Fruit fly (Drosophila melanogaster): Measurements from ENCODE around the gene CG8907.

CG8907 gene

DNA sequence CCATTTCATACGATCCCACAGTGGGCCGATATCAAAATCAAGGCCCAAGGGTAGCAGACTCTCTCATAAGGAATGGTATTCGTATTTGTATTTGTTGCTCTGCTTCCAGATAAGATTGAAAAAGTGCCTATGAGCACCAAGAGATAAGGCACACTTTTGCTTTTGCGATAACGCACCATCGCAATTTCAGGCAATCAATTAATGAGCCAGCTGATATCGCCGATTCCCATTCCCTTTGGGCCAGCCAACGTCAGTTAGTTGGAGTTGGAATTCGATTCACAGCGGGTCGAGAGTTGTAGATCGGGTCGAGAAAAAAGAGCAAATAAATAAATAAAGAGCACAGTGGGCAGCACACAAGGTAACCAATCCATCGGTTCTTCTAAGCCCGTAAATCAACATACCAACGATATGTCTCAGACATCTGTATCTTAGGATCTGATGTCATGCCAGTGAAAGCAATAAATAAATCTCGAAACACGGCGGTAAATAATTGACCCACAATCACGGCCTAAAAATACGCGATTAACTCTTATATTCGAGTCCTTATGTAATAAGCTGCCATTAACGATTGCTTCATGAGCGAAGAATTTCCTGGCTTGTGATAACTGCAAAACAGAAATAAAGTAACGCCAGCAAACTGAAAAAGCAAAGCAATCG lies at the start of gene CG8907:
Gene CG8907, plus strand, starts transcription at position 252 of the 657 bp plus-strand sequence.
- no peak for TF ChIP-seq CG17801 (GFP tag; optimal IDR thresholded peaks at IDR 0.05; ENCODE audit: partially characterized antibody)

DNA sequence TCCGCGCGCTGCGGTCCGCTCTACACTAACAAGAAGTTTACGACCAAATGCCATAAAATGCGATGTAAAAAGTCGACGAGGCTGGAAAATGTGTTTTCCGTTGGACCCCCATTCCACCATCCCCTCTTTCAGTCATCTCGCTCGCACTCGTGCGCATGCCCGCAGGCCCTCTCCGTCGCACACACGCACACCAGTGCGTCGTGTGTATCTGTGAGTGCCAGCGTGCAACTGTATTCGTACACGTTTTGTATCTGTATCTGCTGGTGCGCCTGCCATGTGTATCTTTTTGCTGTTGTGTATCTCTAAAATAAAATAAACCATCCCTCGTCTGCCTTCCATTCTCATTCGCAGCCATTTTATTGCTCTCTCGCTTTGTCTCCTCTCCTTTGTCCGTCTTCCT lies 47.9 kb upstream of the CG8907 start:
- TF ChIP-seq CG17801 (GFP tag; optimal IDR thresholded peaks at IDR 0.05; ENCODE audit: partially characterized antibody), result no peak

DNA sequence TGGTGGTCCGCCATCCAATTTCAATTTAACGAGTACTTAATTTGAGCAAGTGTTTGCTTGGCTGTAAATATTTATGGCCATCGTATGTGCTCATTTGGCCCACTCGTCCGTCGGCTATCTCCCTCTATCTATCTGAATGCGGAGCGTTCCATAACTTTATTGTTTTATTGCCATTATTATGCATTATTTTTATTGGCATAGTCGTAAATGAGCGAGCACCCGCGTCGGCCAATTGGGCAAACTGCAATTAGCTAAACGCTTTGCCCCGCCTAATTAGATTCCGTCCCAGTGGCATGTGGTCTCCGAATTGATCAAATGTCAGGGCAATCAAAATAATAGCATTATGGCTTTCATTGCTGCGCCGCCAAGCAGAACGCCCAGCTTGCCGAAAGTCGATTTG lies 45.8 kb upstream of the CG8907 start:
- TF ChIP-seq CG17801 (GFP tag; optimal IDR thresholded peaks at IDR 0.05; ENCODE audit: partially characterized antibody), result no peak

DNA sequence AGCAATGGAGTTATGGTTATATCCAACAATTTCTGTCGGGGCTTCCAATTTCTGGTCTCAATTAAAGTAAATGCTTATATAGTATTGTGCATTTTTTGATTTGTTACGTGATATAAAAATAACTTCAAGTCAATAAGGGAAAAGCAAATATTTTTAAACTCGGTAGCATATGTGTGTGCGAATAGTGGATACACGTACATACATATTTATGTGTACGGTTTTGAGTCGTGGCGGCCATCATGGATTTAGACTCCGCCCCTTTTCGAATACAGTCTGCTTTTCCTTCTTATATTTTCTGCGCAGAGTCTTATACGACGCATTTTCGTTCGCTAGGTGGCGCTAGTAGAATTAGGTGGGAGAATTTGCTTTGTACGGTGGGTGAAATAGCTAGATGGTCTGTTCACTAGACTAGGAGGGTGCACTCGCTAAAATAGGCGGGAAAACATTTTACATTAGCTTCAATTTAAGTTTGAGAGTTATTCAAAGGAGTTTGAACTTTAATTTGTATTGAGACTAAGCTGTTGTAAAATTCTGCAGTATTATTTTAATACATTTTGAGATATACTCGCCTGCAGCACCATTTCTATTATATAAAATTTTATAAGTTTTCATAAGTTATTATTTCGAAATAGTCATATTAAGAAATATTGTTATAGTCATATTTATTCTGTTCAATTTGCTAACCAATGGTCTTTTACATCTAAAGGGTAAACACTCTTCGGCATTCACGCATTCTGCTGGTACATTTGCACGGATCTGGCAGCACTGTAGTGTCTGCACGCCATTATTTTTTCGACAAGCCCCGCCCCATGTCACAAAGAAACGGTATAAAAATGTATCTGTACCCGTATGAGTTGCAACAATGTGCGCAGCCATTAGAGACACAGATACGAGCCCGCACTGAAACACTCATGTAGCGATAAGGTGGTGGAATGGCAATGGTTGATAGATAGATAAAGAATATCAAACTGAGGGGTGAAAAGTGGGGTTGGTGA lies 38.4 kb upstream of the CG8907 start:
- no peak for TF ChIP-seq CG17801 (GFP tag; optimal IDR thresholded peaks at IDR 0.05; ENCODE audit: partially characterized antibody)

DNA sequence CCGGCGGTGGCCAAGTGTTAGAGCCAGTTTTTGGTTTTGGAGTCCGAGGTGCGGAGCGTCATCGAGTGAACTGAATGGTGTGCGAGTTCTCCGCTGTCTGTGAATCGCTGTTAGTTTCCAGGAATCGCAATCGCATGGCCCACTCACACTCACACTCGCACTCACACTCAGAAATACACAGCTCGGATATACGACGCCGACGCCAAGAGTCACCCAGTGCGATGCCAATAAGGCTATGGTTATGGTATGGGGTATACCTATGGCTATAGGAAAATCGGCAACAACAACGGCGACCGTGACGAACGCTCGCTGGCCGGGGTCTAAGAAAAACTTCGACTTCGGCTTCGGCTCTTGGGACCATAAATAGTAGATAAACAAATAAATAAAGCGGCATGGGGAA lies 35.9 kb upstream of the CG8907 start, which contains the start of gene Abd-B:
Gene Abd-B, minus strand, starts transcription at position 101 of the 400 bp plus-strand sequence.
- TF ChIP-seq CG17801 (GFP tag; optimal IDR thresholded peaks at IDR 0.05; ENCODE audit: partially characterized antibody), result no peak

DNA sequence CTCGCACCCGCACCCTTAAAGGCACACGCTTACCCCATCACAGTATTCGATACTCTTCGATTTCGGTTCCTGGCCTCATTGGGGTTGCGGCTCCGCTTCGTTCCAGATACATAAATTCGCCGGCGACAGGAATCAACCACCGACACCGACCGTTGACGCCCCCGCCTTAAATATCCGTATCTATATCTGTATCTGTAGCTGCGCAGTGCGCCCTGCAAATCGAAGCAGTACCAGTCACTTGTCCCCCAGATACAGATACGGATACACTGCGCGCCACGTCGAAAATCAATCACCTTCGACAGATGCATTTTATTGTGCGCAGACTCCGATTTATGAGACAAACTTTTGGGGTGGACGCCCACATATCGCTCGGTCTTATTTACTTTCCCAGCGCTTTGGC lies 35.5 kb upstream of the CG8907 start:
- TF ChIP-seq CG17801 (GFP tag; optimal IDR thresholded peaks at IDR 0.05; ENCODE audit: partially characterized antibody), result no peak

DNA sequence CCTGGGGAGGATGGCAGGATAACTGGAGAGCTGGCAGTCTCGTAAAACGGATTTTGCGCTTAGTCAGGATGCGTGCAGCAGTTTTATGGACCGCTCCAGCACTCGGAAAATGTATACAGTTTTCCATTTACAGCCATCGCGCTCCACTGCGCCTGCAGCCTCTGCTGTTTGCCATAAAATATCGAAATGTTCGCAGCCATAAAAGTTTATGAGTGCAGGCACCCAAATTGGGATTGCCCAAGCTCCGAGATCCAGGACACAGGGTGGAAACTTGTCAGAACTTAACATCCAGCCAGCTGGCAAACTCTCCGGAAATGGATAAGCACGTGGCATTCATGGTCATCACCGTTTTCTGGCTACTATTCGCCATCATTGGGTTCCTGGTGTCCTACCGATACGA lies 33.2 kb upstream of the CG8907 start, which contains the start of gene VhaM9.7-d:
Gene VhaM9.7-d, plus strand, starts transcription at position 301 of the 400 bp plus-strand sequence.
- TF ChIP-seq CG17801 (GFP tag; optimal IDR thresholded peaks at IDR 0.05; ENCODE audit: partially characterized antibody), result no peak

DNA sequence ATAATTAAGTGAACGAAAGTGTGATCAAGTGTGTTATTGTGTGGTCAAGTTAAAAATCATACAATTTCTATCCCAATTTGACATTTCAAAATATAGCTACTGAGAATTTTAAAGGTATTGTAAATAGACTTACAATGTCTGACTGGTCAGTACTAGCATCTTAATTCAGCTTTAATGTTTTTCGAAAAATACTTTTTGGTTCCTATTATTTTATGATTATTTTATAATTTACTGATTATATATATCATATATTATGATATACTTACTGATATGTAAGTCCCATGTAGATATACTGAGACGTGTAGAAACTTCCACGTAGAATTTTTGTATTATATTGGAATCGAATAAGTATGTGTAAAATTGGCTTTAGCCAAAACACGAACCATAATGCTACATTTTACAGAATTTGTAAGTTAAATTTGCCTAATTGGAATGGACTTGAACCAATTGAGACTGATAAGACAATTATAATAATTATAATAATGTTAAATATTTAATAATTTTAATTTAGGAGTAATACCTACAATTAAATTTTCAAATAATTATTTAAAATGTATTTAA lies 30.2 kb upstream of the CG8907 start, which contains the start of gene Actn3:
Gene Actn3, minus strand, starts transcription at position 51 of the 561 bp plus-strand sequence.
- no peak for TF ChIP-seq CG17801 (GFP tag; optimal IDR thresholded peaks at IDR 0.05; ENCODE audit: partially characterized antibody)

DNA sequence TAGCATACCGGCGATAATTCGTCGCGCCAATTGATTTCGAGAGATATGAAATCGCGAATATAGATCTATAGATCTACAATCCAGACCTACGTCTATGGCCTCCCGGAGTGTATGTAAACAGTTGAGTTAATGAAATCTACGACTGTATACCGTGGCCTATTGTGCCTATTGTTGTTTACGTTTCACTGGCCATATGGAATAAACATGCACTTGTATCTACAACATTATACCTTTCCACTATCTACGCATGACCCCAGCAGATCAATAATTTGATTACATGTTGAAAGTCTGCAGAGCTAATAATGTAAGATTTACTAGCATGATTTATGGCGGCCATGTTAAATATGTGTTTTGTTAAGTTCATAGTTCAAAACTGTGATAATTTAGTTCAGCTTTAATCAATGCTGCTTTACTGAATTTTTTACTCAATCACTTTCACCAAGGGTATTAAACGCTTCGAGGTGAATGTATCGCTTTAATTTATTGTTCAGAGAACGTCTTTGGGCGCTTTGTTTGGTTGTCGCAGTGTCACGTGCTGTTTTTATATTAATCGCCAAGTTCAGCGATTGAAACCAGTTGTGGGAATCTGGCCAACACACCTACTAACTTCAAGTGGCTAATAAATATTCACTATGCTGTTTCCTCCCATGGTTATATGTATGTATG lies 27.0 kb upstream of the CG8907 start:
- TF ChIP-seq CG17801 (GFP tag; optimal IDR thresholded peaks at IDR 0.05; ENCODE audit: partially characterized antibody), result no peak

DNA sequence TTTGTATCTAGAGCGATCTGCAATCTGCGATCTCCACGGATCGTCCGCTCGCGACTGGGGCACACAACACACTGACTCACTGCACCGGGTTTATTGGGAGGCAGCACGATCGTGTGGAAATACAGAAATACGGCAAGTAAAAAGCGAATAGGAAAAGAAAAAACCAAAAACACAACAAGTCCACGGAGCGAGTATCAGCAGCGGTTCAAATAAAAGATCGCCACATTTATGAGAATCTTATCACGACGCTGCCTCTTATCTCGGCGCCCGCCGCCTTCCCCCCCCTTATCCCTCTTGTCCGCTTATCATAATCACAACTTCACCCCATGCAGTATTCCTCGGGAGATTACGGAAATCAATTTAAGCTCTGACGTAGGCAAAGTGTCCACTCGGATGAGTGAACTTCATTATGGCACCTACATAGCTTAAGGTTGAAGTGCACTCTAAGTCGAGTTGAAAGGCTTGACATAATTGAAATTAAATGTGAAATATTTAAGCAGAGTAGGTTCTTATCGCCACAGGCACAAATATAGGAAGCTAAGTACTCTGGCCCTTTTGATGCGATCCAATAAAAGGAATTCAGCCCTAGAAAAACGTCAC lies 25.9 kb upstream of the CG8907 start, which contains the start of gene AhcyL2:
Gene AhcyL2, minus strand, starts transcription at position 51 of the 600 bp plus-strand sequence.
- no peak for TF ChIP-seq CG17801 (GFP tag; optimal IDR thresholded peaks at IDR 0.05; ENCODE audit: partially characterized antibody)

DNA sequence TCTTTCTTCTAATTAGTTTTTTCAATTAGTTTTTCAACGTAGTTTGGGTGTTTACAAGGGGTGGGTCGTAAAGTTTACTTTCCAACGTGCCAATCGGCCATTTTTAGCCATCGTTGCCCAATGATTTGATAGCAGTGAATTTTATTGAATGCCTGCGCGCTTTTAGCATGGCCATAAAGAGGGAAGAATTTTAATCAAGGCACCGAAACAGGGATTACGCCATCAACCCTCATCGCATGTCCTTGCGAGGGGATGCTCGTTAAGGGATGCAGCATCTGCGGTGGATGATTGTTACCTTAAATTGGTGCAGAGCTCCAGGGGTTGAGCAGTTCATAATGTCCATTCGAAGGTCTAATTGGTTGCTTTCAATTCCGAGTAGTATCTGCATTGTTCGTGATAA lies 25.1 kb upstream of the CG8907 start:
- TF ChIP-seq CG17801 (GFP tag; optimal IDR thresholded peaks at IDR 0.05; ENCODE audit: partially characterized antibody), result no peak

DNA sequence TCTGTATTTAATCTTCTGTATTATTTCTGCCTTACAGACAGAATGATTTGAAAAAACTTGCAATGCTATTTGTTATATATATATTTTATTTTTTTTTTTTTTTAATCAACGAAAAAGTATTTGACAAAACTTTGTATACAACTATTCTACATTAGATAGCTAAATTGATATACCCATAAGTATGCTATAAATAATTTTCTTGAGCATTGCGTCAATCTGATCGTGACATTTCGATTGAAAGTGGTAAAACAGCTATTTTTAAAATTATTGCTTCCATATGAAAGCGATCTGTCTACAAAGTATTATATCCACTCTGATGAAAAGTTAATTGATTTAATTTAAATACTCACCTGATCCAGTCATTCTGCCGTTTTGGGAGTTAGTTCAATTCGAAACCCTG lies 23.8 kb upstream of the CG8907 start:
- no peak for TF ChIP-seq CG17801 (GFP tag; optimal IDR thresholded peaks at IDR 0.05; ENCODE audit: partially characterized antibody)

DNA sequence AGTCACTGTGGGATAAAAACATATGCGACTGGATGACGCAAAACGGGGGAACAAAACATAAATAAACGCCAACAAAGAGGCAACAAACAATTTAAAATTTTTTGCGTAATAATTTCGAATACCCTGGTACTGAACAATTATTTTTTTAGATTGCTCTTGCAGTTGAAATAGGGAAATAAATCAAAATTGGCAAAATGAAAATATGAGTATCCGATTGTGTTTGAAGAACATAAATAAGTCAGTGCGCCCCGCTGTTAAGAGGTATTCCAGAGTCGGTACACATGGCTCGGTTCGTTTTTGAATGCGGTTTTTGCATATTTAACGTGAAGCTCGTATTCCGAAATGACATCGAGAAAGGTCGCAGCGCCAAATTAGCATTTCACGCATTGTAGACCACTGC lies 22.5 kb upstream of the CG8907 start:
- no peak for TF ChIP-seq CG17801 (GFP tag; optimal IDR thresholded peaks at IDR 0.05; ENCODE audit: partially characterized antibody)
